Fruit fly (Drosophila melanogaster) Kc167 (cell line): Measurements from ENCODE around the gene CG12194.

Experiments used
- Sin3A ChIP-seq: fragments of >200 bp; optimal IDR thresholded peaks from 2 replicates; lab custom pipeline; 2018; ENCODE audit warnings: missing external identifiers
- h ChIP-seq: fragments of >200 bp; optimal IDR thresholded peaks from 3 replicates; lab custom pipeline; 2018; ENCODE audit warnings: missing external identifiers
- psq ChIP-seq: fragments of >200 bp; optimal IDR thresholded peaks from 2 replicates; lab custom pipeline; 2017; ENCODE audit warnings: missing external identifiers

DNA sequence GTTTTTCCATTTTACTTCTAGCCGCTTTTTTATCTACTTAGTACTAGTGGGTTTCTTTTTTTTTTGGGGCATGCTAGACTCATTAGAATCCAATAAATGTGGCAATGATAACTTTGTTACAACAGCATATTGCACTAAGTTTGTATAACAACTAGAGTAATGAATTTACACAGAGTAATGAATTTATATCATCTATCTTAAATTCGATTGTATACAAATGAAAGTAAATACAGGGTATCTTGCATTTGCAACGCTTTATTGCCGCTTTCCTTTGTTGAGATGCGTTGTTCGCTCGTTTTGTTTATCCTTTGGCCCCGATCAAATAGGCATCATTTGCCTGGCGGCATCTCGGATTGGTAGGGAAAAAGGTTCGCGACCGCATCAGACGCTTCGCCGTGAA, 16.7 kb downstream of the CG12194 start:
- no peak for TF ChIP-seq h (lab: Kevin White, UChicago)
- TF ChIP-seq psq (lab: Kevin White, UChicago), result no peak
- no peak for TF ChIP-seq Sin3A (lab: Kevin White, UChicago)
